Fruit fly (Drosophila melanogaster) whole organism, embryonic: Measurements from ENCODE around the gene CG9986.

Source experiments
- CG10366 ChIP-seq: fragments of 200-800 bp; sonication (Bioruptor generic); IDR thresholded peaks from 2 replicates; pipeline ENCODE4 v1.3.6; 2022; ENCODE audit warnings: missing biosample characterization, missing genetic modification characterization
- CG10565 ChIP-seq: fragments of 200-800 bp; sonication (Bioruptor generic); optimal IDR thresholded peaks from 3 replicates; lab custom pipeline; 2016; ENCODE audit warnings: missing biosample characterization, mild to moderate bottlenecking, missing genetic modification characterization
- CG11247 ChIP-seq: fragments of 200-800 bp; sonication (Bioruptor generic); IDR thresholded peaks from 2 replicates; pipeline ENCODE4 v1.3.6; 2022; ENCODE audit warnings: missing biosample characterization, missing genetic modification characterization
- CG11560 ChIP-seq: fragments of 200-800 bp; sonication (Bioruptor generic); IDR thresholded peaks from 3 replicates; pipeline ENCODE4 v1.3.6; 2022; ENCODE audit warnings: missing biosample characterization, missing genetic modification characterization
- CG12942 ChIP-seq: fragments of 200-800 bp; sonication (Bioruptor generic); optimal IDR thresholded peaks from 3 replicates; lab custom pipeline; 2016; ENCODE audit warnings: missing biosample characterization, missing genetic modification characterization
- CG14965 ChIP-seq: fragments of 200-800 bp; sonication (Bioruptor generic); optimal IDR thresholded peaks from 2 replicates; lab custom pipeline; 2016; ENCODE audit warnings: missing biosample characterization, missing genetic modification characterization, borderline replicate concordance
- CG15696 ChIP-seq: fragments of 200-800 bp; sonication (Bioruptor generic); optimal IDR thresholded peaks from 2 replicates; lab custom pipeline; 2019; ENCODE audit warnings: missing biosample characterization, mild to moderate bottlenecking, missing genetic modification characterization, moderate library complexity
- CG16813 ChIP-seq: fragments of 200-800 bp; sonication (Bioruptor generic); IDR thresholded peaks from 3 replicates; pipeline ENCODE4 v1.3.6; 2022; ENCODE audit warnings: missing biosample characterization, missing genetic modification characterization; ENCODE audit not compliant: partially characterized antibody
- CG17186 ChIP-seq: fragments of 200-800 bp; sonication (Bioruptor generic); optimal IDR thresholded peaks from 3 replicates; lab custom pipeline; 2017; ENCODE audit warnings: missing biosample characterization, missing genetic modification reagents, missing genetic modification characterization
- CG17612 ChIP-seq: fragments of 200-800 bp; sonication (Bioruptor generic); IDR thresholded peaks from 2 replicates; pipeline ENCODE4 v1.3.6; 2022; ENCODE audit warnings: missing biosample characterization, missing genetic modification characterization
- CG18262 ChIP-seq: fragments of 200-800 bp; optimal IDR thresholded peaks from 3 replicates; lab custom pipeline; 2019; ENCODE audit warnings: missing biosample characterization, mild to moderate bottlenecking, missing genetic modification characterization, moderate library complexity
- CG2202 ChIP-seq: fragments of 200-800 bp; sonication (Bioruptor generic); optimal IDR thresholded peaks from 2 replicates; lab custom pipeline; 2018; ENCODE audit warnings: missing biosample characterization, mild to moderate bottlenecking, missing genetic modification characterization
- CG2875 ChIP-seq: fragments of 200-800 bp; sonication (Bioruptor generic); optimal IDR thresholded peaks from 2 replicates; lab custom pipeline; 2017; ENCODE audit warnings: missing biosample characterization, mild to moderate bottlenecking, missing genetic modification characterization, missing genetic modification reagents
- CG30431 ChIP-seq: fragments of 200-800 bp; sonication (Bioruptor generic); optimal IDR thresholded peaks from 2 replicates; lab custom pipeline; 2017; ENCODE audit warnings: missing biosample characterization, missing genetic modification characterization
- CG31441 ChIP-seq: fragments of 200-800 bp; sonication (Bioruptor generic); IDR thresholded peaks from 2 replicates; pipeline ENCODE4 v1.3.6; 2022; ENCODE audit warnings: missing biosample characterization, missing genetic modification characterization
- CG32532 ChIP-seq: fragments of 200-800 bp; sonication (Bioruptor generic); IDR thresholded peaks from 2 replicates; pipeline ENCODE4 v1.3.6; 2022; ENCODE audit warnings: missing biosample characterization, missing genetic modification characterization
- CG33557 ChIP-seq: fragments of 200-800 bp; sonication (Bioruptor generic); optimal IDR thresholded peaks from 2 replicates; lab custom pipeline; 2019; ENCODE audit warnings: missing biosample characterization, mild to moderate bottlenecking, missing genetic modification characterization, moderate library complexity
- CG3847 ChIP-seq: fragments of 200-800 bp; sonication (Bioruptor generic); IDR thresholded peaks from 2 replicates; pipeline ENCODE4 v1.3.6; 2022; ENCODE audit warnings: missing biosample characterization, missing genetic modification characterization
- CG4404 ChIP-seq: fragments of 200-800 bp; sonication (Bioruptor generic); IDR thresholded peaks from 2 replicates; pipeline ENCODE4 v1.3.6; 2022; ENCODE audit warnings: missing biosample characterization, missing genetic modification characterization
- CG6254 ChIP-seq: fragments of 200-800 bp; sonication (Bioruptor generic); optimal IDR thresholded peaks from 3 replicates; lab custom pipeline; 2017; ENCODE audit warnings: mild to moderate bottlenecking, missing biosample characterization, missing genetic modification reagents, missing genetic modification characterization
- CG8281 ChIP-seq: fragments of 200-800 bp; sonication (Bioruptor generic); optimal IDR thresholded peaks from 2 replicates; lab custom pipeline; 2018; ENCODE audit warnings: missing biosample characterization, mild to moderate bottlenecking, missing genetic modification characterization, moderate library complexity
- CG8359 ChIP-seq: fragments of 200-800 bp; sonication (Bioruptor generic); optimal IDR thresholded peaks from 2 replicates; lab custom pipeline; 2017; ENCODE audit warnings: missing biosample characterization, mild to moderate bottlenecking, missing genetic modification characterization, borderline replicate concordance
- CG9609 ChIP-seq: fragments of 200-800 bp; sonication (Bioruptor generic); optimal IDR thresholded peaks from 3 replicates; lab custom pipeline; 2016; ENCODE audit warnings: missing biosample characterization, missing genetic modification characterization
- Hr39 ChIP-seq: fragments of >200 bp; optimal IDR thresholded peaks from 2 replicates; lab custom pipeline; 2017
- Xrp1 ChIP-seq: fragments of 200-800 bp; sonication (Bioruptor generic); IDR thresholded peaks from 2 replicates; pipeline ENCODE4 v1.3.6; 2022; ENCODE audit warnings: missing biosample characterization, missing genetic modification characterization
- aop ChIP-seq: fragments of 200-800 bp; sonication (Bioruptor generic); IDR thresholded peaks from 2 replicates; pipeline ENCODE4 v1.3.6; 2022; ENCODE audit warnings: missing biosample characterization, missing genetic modification characterization
- bab2 ChIP-seq: fragments of 200-800 bp; sonication (Bioruptor generic); optimal IDR thresholded peaks from 2 replicates; lab custom pipeline; 2016; ENCODE audit warnings: missing biosample characterization, missing genetic modification characterization
- bigmax ChIP-seq: fragments of 200-800 bp; sonication (Bioruptor generic); optimal IDR thresholded peaks from 2 replicates; lab custom pipeline; 2018; ENCODE audit warnings: missing biosample characterization, mild to moderate bottlenecking, missing genetic modification characterization
- bowl ChIP-seq: fragments of 200-800 bp; sonication (Bioruptor generic); IDR thresholded peaks from 2 replicates; pipeline ENCODE4 v1.3.6; 2022; ENCODE audit warnings: missing biosample characterization, missing genetic modification characterization
- cad ChIP-seq: fragments of >200 bp; optimal IDR thresholded peaks from 2 replicates; lab custom pipeline; 2017; ENCODE audit warnings: missing biosample characterization, missing genetic modification characterization
- cas ChIP-seq: fragments of 200-800 bp; sonication (Bioruptor generic); IDR thresholded peaks from 2 replicates; pipeline ENCODE4 v1.3.6; 2022; ENCODE audit warnings: missing biosample characterization, missing genetic modification characterization
- chif ChIP-seq, 2 experiments: fragments of 200-800 bp; sonication (Bioruptor generic); optimal IDR thresholded peaks; 3 replicates each; lab custom pipeline; 2016; ENCODE audit warnings: missing biosample characterization in 2 of 2, missing genetic modification characterization in 2 of 2
- ci ChIP-seq: fragments of 200-800 bp; sonication (Bioruptor generic); IDR thresholded peaks from 3 replicates; pipeline ENCODE4 v1.3.6; 2022; ENCODE audit warnings: missing biosample characterization, missing genetic modification characterization
- crol ChIP-seq: fragments of 200-800 bp; sonication (Bioruptor generic); IDR thresholded peaks from 2 replicates; pipeline ENCODE4 v1.3.6; 2022; ENCODE audit warnings: missing biosample characterization, missing genetic modification characterization
- grn ChIP-seq: fragments of 200-800 bp; sonication (Bioruptor generic); optimal IDR thresholded peaks from 3 replicates; lab custom pipeline; 2017; ENCODE audit warnings: missing biosample characterization, missing genetic modification characterization
- gro ChIP-seq: fragments of 200-800 bp; sonication (Bioruptor generic); optimal IDR thresholded peaks from 2 replicates; lab custom pipeline; 2016; ENCODE audit warnings: missing biosample characterization, missing genetic modification characterization
- hb ChIP-seq: fragments of 200-800 bp; sonication (Bioruptor generic); IDR thresholded peaks from 3 replicates; pipeline ENCODE4 v1.3.6; 2022; ENCODE audit warnings: missing biosample characterization, missing genetic modification characterization; ENCODE audit not compliant: partially characterized antibody
- hbn ChIP-seq: fragments of 200-800 bp; sonication (Bioruptor generic); IDR thresholded peaks from 2 replicates; pipeline ENCODE4 v1.3.6; 2022; ENCODE audit warnings: missing biosample characterization, missing genetic modification characterization; ENCODE audit not compliant: partially characterized antibody
- lab ChIP-seq: fragments of 200-800 bp; sonication (Bioruptor generic); optimal IDR thresholded peaks from 3 replicates; lab custom pipeline; 2017; ENCODE audit warnings: missing biosample characterization, missing genetic modification characterization, mild to moderate bottlenecking, moderate library complexity, missing genetic modification reagents
- luna ChIP-seq: fragments of 200-800 bp; sonication (Bioruptor generic); optimal IDR thresholded peaks from 2 replicates; lab custom pipeline; 2016; ENCODE audit warnings: missing biosample characterization, missing genetic modification characterization
- maf-S ChIP-seq: fragments of 200-800 bp; sonication (Bioruptor generic); optimal IDR thresholded peaks from 2 replicates; lab custom pipeline; 2016; ENCODE audit warnings: missing biosample characterization, missing genetic modification characterization
- mam ChIP-seq: fragments of 200-800 bp; sonication (Bioruptor generic); optimal IDR thresholded peaks from 3 replicates; lab custom pipeline; 2016; ENCODE audit warnings: missing biosample characterization, missing genetic modification characterization
- nau ChIP-seq: fragments of 200-800 bp; sonication (Bioruptor generic); optimal IDR thresholded peaks from 3 replicates; lab custom pipeline; 2017; ENCODE audit warnings: missing biosample characterization, mild to moderate bottlenecking, missing genetic modification characterization, missing genetic modification reagents
- nom ChIP-seq: fragments of 200-800 bp; sonication (Bioruptor generic); optimal IDR thresholded peaks from 2 replicates; lab custom pipeline; 2017; ENCODE audit warnings: missing biosample characterization, missing genetic modification characterization, mild to moderate bottlenecking, moderate library complexity, missing genetic modification reagents
- onecut ChIP-seq: fragments of 200-800 bp; sonication (Bioruptor generic); IDR thresholded peaks from 2 replicates; pipeline ENCODE4 v1.3.6; 2022; ENCODE audit warnings: missing biosample characterization, missing genetic modification characterization
- rib ChIP-seq: fragments of 200-800 bp; sonication (Bioruptor generic); IDR thresholded peaks from 2 replicates; pipeline ENCODE4 v1.3.6; 2022; ENCODE audit warnings: missing biosample characterization, missing genetic modification characterization
- sc ChIP-seq, 3 experiments: fragments of >200 bp in 2 of 3; fragments of 200-800 bp in 1 of 3; sonication (Bioruptor generic) in 1 of 3; optimal IDR thresholded peaks; 2 replicates in 2 of 3; 3 replicates in 1 of 3; lab custom pipeline; 2017; ENCODE audit warnings: mild to moderate bottlenecking in 1 of 3, missing biosample characterization in 1 of 3, missing genetic modification characterization in 1 of 3, missing genetic modification reagents in 1 of 3
- scrt ChIP-seq: fragments of 200-800 bp; sonication (Bioruptor generic); optimal IDR thresholded peaks from 2 replicates; lab custom pipeline; 2018; ENCODE audit warnings: missing biosample characterization, mild to moderate bottlenecking, missing genetic modification characterization, moderate library complexity
- sqz ChIP-seq: fragments of 200-800 bp; sonication (Bioruptor generic); optimal IDR thresholded peaks from 3 replicates; lab custom pipeline; 2018; ENCODE audit warnings: missing biosample characterization, mild to moderate bottlenecking, missing genetic modification characterization
- stwl ChIP-seq: fragments of 200-800 bp; sonication (Bioruptor generic); optimal IDR thresholded peaks from 3 replicates; lab custom pipeline; 2018; ENCODE audit warnings: missing biosample characterization, mild to moderate bottlenecking, missing genetic modification characterization, moderate library complexity
- tx ChIP-seq: fragments of 200-800 bp; sonication (Bioruptor generic); optimal IDR thresholded peaks from 2 replicates; lab custom pipeline; 2016; ENCODE audit warnings: missing biosample characterization, missing genetic modification characterization

CG9986 gene

dm6 chr3R:28590462-28590861 lies 15.4 kb upstream of the CG9986 start:
- TF ChIP-seq rib (GFP tag; lab: Robert Waterston, UW) (0 out of 2 replicates have a peak, but pooled peaks have one; percentile 22), gro (GFP tag; lab: Kevin White, UChicago) (no peak), CG11560 (tag; lab: Robert Waterston, UW) (no peak), CG18262 (tag; lab: Kevin White, UChicago) (peak; percentile 26), onecut (GFP tag; lab: Robert Waterston, UW) (peak; percentile 48), CG16813 (GFP tag; lab: Robert Waterston, UW) (no peak), CG32532 (GFP tag; lab: Robert Waterston, UW) (peak; percentile 31), bab2 (peak; percentile 27), luna (GFP tag; lab: Kevin White, UChicago) (no peak), CG10565 (no peak), maf-S (no peak), CG14965 (no peak), hb (GFP tag; lab: Robert Waterston, UW) (no peak), CG6254 (GFP tag; lab: Kevin White, UChicago) (peak; percentile 68), CG8359 (peak; percentile 42), CG17612 (no peak), aop (GFP tag; lab: Robert Waterston, UW) (0 out of 2 replicates have a peak, but pooled peaks have one; percentile 49), mam (no peak), CG2202 (tag; lab: Kevin White, UChicago) (peak; percentile 27), bigmax (GFP tag; lab: Kevin White, UChicago) (no peak), CG17186 (GFP tag; lab: Kevin White, UChicago) (peak; percentile 12), cas (GFP tag; lab: Robert Waterston, UW) (no peak), nau (GFP tag; lab: Kevin White, UChicago) (peak; percentile 60), lab (peak; percentile 72), CG15696 (no peak), CG4404 (no peak), stwl (tag; lab: Kevin White, UChicago) (no peak), grn (GFP tag; lab: Kevin White, UChicago) (peak; percentile 78), CG11247 (GFP tag; lab: Robert Waterston, UW) (peak; percentile 46; the same call in 1 of the 2 replicates), CG10366 (GFP tag; lab: Robert Waterston, UW) (peak; percentile 9; the same call in 1 of the 2 replicates), tx (GFP tag; lab: Kevin White, UChicago) (no peak), nom (GFP tag; lab: Kevin White, UChicago) (no peak), CG12942 (GFP tag; lab: Kevin White, UChicago) (peak; percentile 35), CG2875 (GFP tag; lab: Kevin White, UChicago) (peak; percentile 68), CG31441 (peak; percentile 42; the same call in 1 of the 2 replicates), sc (optimal IDR thresholded peaks at IDR 0.05; lab: Kevin White, UChicago) (no peak), sc (GFP tag; optimal IDR thresholded peaks at IDR 0.05; lab: Kevin White, UChicago) (peak; percentile 15), ci (GFP tag; lab: Robert Waterston, UW) (peak; percentile 74), CG30431 (GFP tag; lab: Kevin White, UChicago) (no peak), CG8281 (tag; lab: Kevin White, UChicago) (peak; percentile 5), scrt (GFP tag; lab: Kevin White, UChicago) (peak; percentile 20), bowl (GFP tag; lab: Robert Waterston, UW) (no peak), hbn (no peak), cad (GFP tag; lab: Kevin White, UChicago) (no peak), crol (GFP tag; lab: Robert Waterston, UW) (no peak), CG3847 (GFP tag; lab: Robert Waterston, UW) (no peak), Hr39 (lab: Kevin White, UChicago) (no peak), CG33557 (GFP tag; lab: Kevin White, UChicago) (peak; percentile 59), CG9609 (GFP tag; lab: Kevin White, UChicago) (no peak), chif (GFP tag; optimal IDR thresholded peaks at IDR 0.05; lab: Kevin White, UChicago) (peak in 1 of 2 experiments; percentile 11), Xrp1 (peak; percentile 68), sqz (GFP tag; lab: Kevin White, UChicago) (peak; percentile 57)
